Fruit fly (Drosophila melanogaster) whole organism, wandering third instar larva: ENCODE data around the gene Rsf1.
A peak's percentile ranks its signal among the peaks of the same experiment; 100 is the strongest.

Source experiments
- CG32264 ChIP-seq: fragments of 200-800 bp; sonication (Bioruptor generic); optimal IDR thresholded peaks from 2 replicates; lab custom pipeline; 2016; ENCODE audit warnings: missing biosample characterization, missing genetic modification characterization
- CG9705 ChIP-seq: fragments of 200-800 bp; sonication (Bioruptor generic); optimal IDR thresholded peaks from 2 replicates; lab custom pipeline; 2018; ENCODE audit warnings: missing biosample characterization, mild to moderate bottlenecking, missing genetic modification characterization
- CrebA ChIP-seq: fragments of 200-800 bp; sonication (Bioruptor generic); optimal IDR thresholded peaks from 2 replicates; lab custom pipeline; 2016; ENCODE audit warnings: missing biosample characterization, mild to moderate bottlenecking, missing genetic modification characterization, borderline replicate concordance
- Dif ChIP-seq: fragments of 200-275, 200-300 bp; sonication (Bioruptor generic); optimal IDR thresholded peaks from 2 replicates; lab custom pipeline; 2018; ENCODE audit warnings: missing biosample characterization, missing genetic modification characterization; ENCODE audit not compliant: partially characterized antibody
- GATAd ChIP-seq: sonication (Bioruptor generic); optimal IDR thresholded peaks from 2 replicates; lab custom pipeline; 2016; ENCODE audit warnings: missing biosample characterization, missing genetic modification characterization
- HLH106 ChIP-seq: fragments of 200-800 bp; optimal IDR thresholded peaks from 3 replicates; lab custom pipeline; 2019; ENCODE audit warnings: missing biosample characterization, mild to moderate bottlenecking, missing genetic modification characterization, moderate library complexity
- Hnf4 ChIP-seq: fragments of 200-800 bp; sonication (Bioruptor generic); optimal IDR thresholded peaks from 2 replicates; lab custom pipeline; 2016; ENCODE audit warnings: missing biosample characterization, mild to moderate bottlenecking, missing genetic modification characterization
- Hr78 ChIP-seq: fragments of >200 bp; optimal IDR thresholded peaks from 2 replicates; lab custom pipeline; 2017; ENCODE audit warnings: missing biosample characterization, missing genetic modification characterization
- Hr83 ChIP-seq: fragments of 200-300 bp; sonication (Bioruptor generic); optimal IDR thresholded peaks from 2 replicates; lab custom pipeline; 2016; ENCODE audit warnings: missing biosample characterization, mild to moderate bottlenecking, missing genetic modification characterization, moderate library complexity; ENCODE audit not compliant: poor library complexity, severe bottlenecking
- Jra ChIP-seq: sonication (Bioruptor generic); optimal IDR thresholded peaks from 2 replicates; lab custom pipeline; 2016; ENCODE audit warnings: missing biosample characterization, missing genetic modification characterization
- Mio ChIP-seq: sonication (Bioruptor generic); optimal IDR thresholded peaks from 2 replicates; lab custom pipeline; 2016; ENCODE audit warnings: missing biosample characterization, missing genetic modification characterization
- N ChIP-seq: fragments of >200 bp; optimal IDR thresholded peaks from 2 replicates; lab custom pipeline; 2018; ENCODE audit warnings: missing biosample characterization, missing external identifiers, missing genetic modification characterization
- OdsH ChIP-seq: fragments of 200-800 bp; sonication (Bioruptor generic); optimal IDR thresholded peaks from 2 replicates; lab custom pipeline; 2016; ENCODE audit warnings: missing biosample characterization, mild to moderate bottlenecking, missing genetic modification characterization
- Rel ChIP-seq, 2 experiments: fragments of 200-800 bp; sonication (Bioruptor generic) in 1 of 2; optimal IDR thresholded peaks; 2 replicates in 1 of 2; 3 replicates in 1 of 2; lab custom pipeline; 2016 to 2019; ENCODE audit warnings: mild to moderate bottlenecking in 2 of 2, missing biosample characterization in 2 of 2, missing genetic modification characterization in 2 of 2, moderate library complexity in 1 of 2
- Sp1 ChIP-seq: fragments of 200-800 bp; sonication (Bioruptor generic); optimal IDR thresholded peaks from 3 replicates; lab custom pipeline; 2019; ENCODE audit warnings: missing biosample characterization, mild to moderate bottlenecking, missing genetic modification characterization, moderate library complexity
- Vsx2 ChIP-seq: fragments of 200-300, 225-300 bp; sonication (Bioruptor generic); optimal IDR thresholded peaks from 2 replicates; lab custom pipeline; 2018; ENCODE audit warnings: missing biosample characterization, missing genetic modification characterization; ENCODE audit not compliant: partially characterized antibody
- br ChIP-seq: fragments of 200-800 bp; sonication (Bioruptor generic); optimal IDR thresholded peaks from 2 replicates; lab custom pipeline; 2016; ENCODE audit warnings: missing biosample characterization, missing genetic modification characterization
- brk ChIP-seq: fragments of 200-800 bp; sonication (Bioruptor generic); optimal IDR thresholded peaks from 2 replicates; lab custom pipeline; 2016; ENCODE audit warnings: missing biosample characterization, mild to moderate bottlenecking, missing genetic modification characterization
- dmrt93B ChIP-seq: fragments of 200-800 bp; sonication (Bioruptor generic); optimal IDR thresholded peaks from 2 replicates; lab custom pipeline; 2018; ENCODE audit warnings: missing biosample characterization, mild to moderate bottlenecking, missing genetic modification characterization
- dsf ChIP-seq: sonication (Bioruptor generic); optimal IDR thresholded peaks from 2 replicates; lab custom pipeline; 2016; ENCODE audit warnings: missing biosample characterization, missing genetic modification characterization, borderline replicate concordance
- ey ChIP-seq: fragments of 200-800 bp; sonication (Bioruptor generic); optimal IDR thresholded peaks from 2 replicates; lab custom pipeline; 2016; ENCODE audit warnings: missing biosample characterization, missing genetic modification characterization
- foxo ChIP-seq, 2 experiments: fragments of 200-800 bp; sonication (Bioruptor generic); optimal IDR thresholded peaks; 2 replicates in 1 of 2; 3 replicates in 1 of 2; lab custom pipeline; 2016 to 2017; ENCODE audit warnings: missing biosample characterization in 2 of 2, missing genetic modification characterization in 2 of 2
- fru ChIP-seq: fragments of 200-800 bp; sonication (Bioruptor generic); optimal IDR thresholded peaks from 3 replicates; lab custom pipeline; 2016; ENCODE audit warnings: missing biosample characterization, mild to moderate bottlenecking, missing genetic modification characterization
- h ChIP-seq: fragments of 200-800 bp; sonication (Bioruptor generic); optimal IDR thresholded peaks from 3 replicates; lab custom pipeline; 2016; ENCODE audit warnings: missing biosample characterization, mild to moderate bottlenecking, missing genetic modification characterization
- jim ChIP-seq: fragments of 175-275, 200-325 bp; sonication (Bioruptor generic); optimal IDR thresholded peaks from 2 replicates; lab custom pipeline; 2016; ENCODE audit warnings: missing biosample characterization, mild to moderate bottlenecking, missing genetic modification characterization
- pan ChIP-seq: fragments of >200 bp; optimal IDR thresholded peaks from 2 replicates; lab custom pipeline; 2017
- psq ChIP-seq: fragments of 200-800 bp; sonication (Bioruptor generic); optimal IDR thresholded peaks from 3 replicates; lab custom pipeline; 2017; ENCODE audit warnings: missing biosample characterization, mild to moderate bottlenecking, missing genetic modification characterization, moderate library complexity
- rgr ChIP-seq: fragments of 200-800 bp; sonication (Bioruptor generic); optimal IDR thresholded peaks from 3 replicates; lab custom pipeline; 2016; ENCODE audit warnings: missing biosample characterization, mild to moderate bottlenecking, missing genetic modification characterization
- sv ChIP-seq: fragments of 200-800 bp; sonication (Bioruptor generic); optimal IDR thresholded peaks from 3 replicates; lab custom pipeline; 2016; ENCODE audit warnings: missing biosample characterization, missing genetic modification characterization
- tai ChIP-seq: sonication (Bioruptor generic); optimal IDR thresholded peaks from 2 replicates; lab custom pipeline; 2016; ENCODE audit warnings: missing biosample characterization, missing genetic modification characterization
- woc ChIP-seq: sonication (Bioruptor generic); optimal IDR thresholded peaks from 2 replicates; lab custom pipeline; 2016; ENCODE audit warnings: missing biosample characterization, mild to moderate bottlenecking, missing genetic modification characterization

The Rsf1 gene

dm6 chr2L:10232827-10233226 is 30.5 kb downstream of the Rsf1 start:
- no peak for TF ChIP-seq Hr83 (GFP tag; lab: Kevin White, UChicago)
- TF ChIP-seq br (GFP tag; lab: Kevin White, UChicago) = no peak
- no peak for TF ChIP-seq Sp1 (GFP tag; lab: Kevin White, UChicago)
- no peak for TF ChIP-seq Mio (GFP tag; lab: Kevin White, UChicago)
- TF ChIP-seq Jra (GFP tag; lab: Kevin White, UChicago) = no peak
- no peak for TF ChIP-seq pan (lab: Kevin White, UChicago)
- no peak for TF ChIP-seq h
- TF ChIP-seq Hr78 (GFP tag; lab: Kevin White, UChicago) = no peak
- TF ChIP-seq GATAd (GFP tag; lab: Kevin White, UChicago) = no peak

dm6 chr2L:10232152-10232816 is 31.1 kb downstream of the Rsf1 start, which contains the start of gene eEF1delta:
Gene eEF1delta, plus strand, starts transcription at chr2L:10232507.
- TF ChIP-seq N (no peak), CG9705 (no peak), br (GFP tag; lab: Kevin White, UChicago) (no peak), Sp1 (GFP tag; lab: Kevin White, UChicago) (no peak), woc (GFP tag; lab: Kevin White, UChicago) (peak; percentile 57)

dm6 chr2L:10231510-10231909 is 31.8 kb downstream of the Rsf1 start, which contains the start of gene ova:
Gene ova, minus strand, starts transcription at chr2L:10231692.
- TF ChIP-seq Jra (GFP tag; lab: Kevin White, UChicago) (no peak), CG32264 (no peak), sv (GFP tag; lab: Kevin White, UChicago) (no peak), HLH106 (tag; lab: Kevin White, UChicago) (no peak), Sp1 (GFP tag; lab: Kevin White, UChicago) (no peak), jim (no peak), woc (GFP tag; lab: Kevin White, UChicago) (no peak), rgr (GFP tag; lab: Kevin White, UChicago) (no peak), foxo (GFP tag; optimal IDR thresholded peaks at IDR 0.05; lab: Kevin White, UChicago) (no peak), psq (GFP tag; lab: Kevin White, UChicago) (no peak)

DNA sequence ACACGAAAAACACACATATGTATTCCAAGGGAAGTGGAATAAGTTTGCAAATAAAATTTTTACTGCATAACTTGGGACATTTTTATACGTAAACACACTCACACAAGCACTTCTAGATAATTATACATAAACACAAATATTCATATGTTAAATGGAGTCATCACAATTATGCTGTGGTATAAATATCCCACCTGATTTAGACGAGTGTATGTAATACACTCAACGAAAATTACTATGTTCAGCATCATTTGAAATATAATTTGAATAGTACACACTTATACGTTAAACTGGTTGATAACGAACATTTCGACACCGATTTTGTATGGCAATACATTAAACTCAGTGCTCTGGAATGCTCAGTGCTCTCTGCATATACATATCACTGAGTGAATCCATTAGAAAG is 32.3 kb downstream of the Rsf1 start:
- TF ChIP-seq ey (GFP tag; lab: Kevin White, UChicago) = peak; percentile 28
- peak; percentile 40 for TF ChIP-seq Hr83 (GFP tag; lab: Kevin White, UChicago)
- TF ChIP-seq h = peak; percentile 66
- TF ChIP-seq GATAd (GFP tag; lab: Kevin White, UChicago) = no peak
- TF ChIP-seq jim = no peak
- peak; percentile 19 for TF ChIP-seq HLH106 (tag; lab: Kevin White, UChicago)
- no peak for TF ChIP-seq Rel (GFP tag; optimal IDR thresholded peaks at IDR 0.05; lab: Kevin White, UChicago)
- TF ChIP-seq Rel (tag; optimal IDR thresholded peaks at IDR 0.05; lab: Kevin White, UChicago) = no peak
- TF ChIP-seq sv (GFP tag; lab: Kevin White, UChicago) = no peak
- TF ChIP-seq Dif = no peak
- no peak for TF ChIP-seq CG32264
- no peak for TF ChIP-seq Mio (GFP tag; lab: Kevin White, UChicago)
- TF ChIP-seq Hr78 (GFP tag; lab: Kevin White, UChicago) = no peak
- TF ChIP-seq psq (GFP tag; lab: Kevin White, UChicago) = peak; percentile 32
- TF ChIP-seq rgr (GFP tag; lab: Kevin White, UChicago) = peak; percentile 60
- peak; percentile 55 for TF ChIP-seq fru (GFP tag; lab: Kevin White, UChicago)
- no peak for TF ChIP-seq dmrt93B
- TF ChIP-seq foxo (GFP tag; optimal IDR thresholded peaks at IDR 0.05; lab: Kevin White, UChicago) = peak in 1 of 2 experiments; percentile 59
- TF ChIP-seq dsf (GFP tag; lab: Kevin White, UChicago) = no peak
- TF ChIP-seq CrebA = no peak
- TF ChIP-seq br (GFP tag; lab: Kevin White, UChicago) = no peak
- peak; percentile 1 for TF ChIP-seq Sp1 (GFP tag; lab: Kevin White, UChicago)
- peak; percentile 59 for TF ChIP-seq tai (GFP tag; lab: Kevin White, UChicago)
- peak; percentile 18 for TF ChIP-seq OdsH (GFP tag; lab: Kevin White, UChicago)
- peak; percentile 43 for TF ChIP-seq brk (GFP tag; lab: Kevin White, UChicago)
- TF ChIP-seq Vsx2 (GFP tag; lab: Kevin White, UChicago) = no peak
- peak; percentile 22 for TF ChIP-seq Hnf4 (GFP tag; lab: Kevin White, UChicago)
